Worm (Caenorhabditis elegans): ENCODE measurements around the gene T16A1.10.
A peak's percentile ranks its signal among the peaks of the same experiment; 100 is the strongest.

The T16A1.10 gene

ce11 chrII:2058985-2059384 is 32.9 kb downstream of the T16A1.10 start, which contains the start of gene F07E5.5:
F07E5.5 (minus strand) TSS chrII:2059070.
- peak; percentile 37; the same call in 1 of the 2 replicates for TF ChIP-seq D2030.7 (GFP tag; IDR thresholded peaks at IDR 0.05)
- peak; percentile 12 for TF ChIP-seq tbp1 (GFP tag; optimal IDR thresholded peaks at IDR 0.05)
- TF ChIP-seq Y95B8A.8 (GFP tag; IDR thresholded peaks at IDR 0.05), result no peak
- peak; percentile 16 for TF ChIP-seq efl-1 (GFP tag; optimal IDR thresholded peaks at IDR 0.05)
- peak; percentile 18 for TF ChIP-seq lin-54 (GFP tag; optimal IDR thresholded peaks at IDR 0.05)
- TF ChIP-seq ccch-3 (GFP tag; optimal IDR thresholded peaks at IDR 0.05), result no peak
- peak; percentile 82 for TF ChIP-seq lsl-1 (GFP tag; optimal IDR thresholded peaks at IDR 0.05)
- peak; percentile 5 for TF ChIP-seq athp-1 (tag; optimal IDR thresholded peaks at IDR 0.05)
- TF ChIP-seq dox-1 (GFP tag; IDR thresholded peaks at IDR 0.05), result peak; percentile 49; the same call in 1 of the 2 replicates
- peak; percentile 1 for TF ChIP-seq attf-5 (GFP tag; optimal IDR thresholded peaks at IDR 0.05)
- peak; percentile 45; the same call in 1 of the 2 replicates for TF ChIP-seq hmg-1.2 (GFP tag; IDR thresholded peaks at IDR 0.05)
- peak; percentile 63 for TF ChIP-seq mcd-1 (GFP tag; IDR thresholded peaks at IDR 0.05)
- TF ChIP-seq hsf-1 (GFP tag; IDR thresholded peaks at IDR 0.05), result no peak
- no peak for TF ChIP-seq fkh-3 (tag; optimal IDR thresholded peaks at IDR 0.05)
- TF ChIP-seq attf-3 (GFP tag; conservative IDR thresholded peaks at IDR 0.05), result peak; percentile 20; the same call in 1 of the 2 replicates
- no peak for TF ChIP-seq nfya-2 (GFP tag; IDR thresholded peaks at IDR 0.05)

- TF ChIP-seq let-526 (GFP tag; IDR thresholded peaks at IDR 0.05) (no peak), lag-1 (GFP tag; IDR thresholded peaks at IDR 0.05) (no peak), ets-4 (GFP tag; optimal IDR thresholded peaks at IDR 0.05) (no peak)
Observed at ce11 chrII:2051372-2051771, 40.5 kb downstream of the T16A1.10 start, which contains the start of gene fbxb-35. fbxb-35 (plus strand) TSS chrII:2051672.

- TF ChIP-seq zfh-2 (GFP tag; conservative IDR thresholded peaks at IDR 0.05), result 0 out of 2 replicates have a peak, but pooled peaks have one; percentile 7
Observed at ce11 chrII:2046556-2046955, 45.3 kb downstream of the T16A1.10 start, which contains the start of gene math-1. math-1 (minus strand) TSS chrII:2046656.

ce11 chrII:2045505-2045904 is 46.4 kb downstream of the T16A1.10 start, which contains the start of gene bath-24:
bath-24 (minus strand) TSS chrII:2045605.
- TF ChIP-seq F39B2.1 (GFP tag; IDR thresholded peaks at IDR 0.05), result no peak
- TF ChIP-seq lsl-1 (GFP tag; optimal IDR thresholded peaks at IDR 0.05), result peak; percentile 65

- TF ChIP-seq egl-18 (GFP tag; IDR thresholded peaks at IDR 0.05) (no peak), F23B12.7 (tag; optimal IDR thresholded peaks at IDR 0.05; ENCODE audit: insufficient read depth) (no peak), F52B5.7 (tag; optimal IDR thresholded peaks at IDR 0.05) (no peak), rec-8 (tag; optimal IDR thresholded peaks at IDR 0.05) (no peak), hrde-1 (tag; optimal IDR thresholded peaks at IDR 0.05; ENCODE audit: borderline replicate concordance) (no peak), lsl-1 (GFP tag; optimal IDR thresholded peaks at IDR 0.05) (peak; percentile 31), efl-1 (GFP tag; optimal IDR thresholded peaks at IDR 0.05) (no peak), repo-1 (tag; optimal IDR thresholded peaks at IDR 0.05) (no peak)
Observed at ce11 chrII:2042447-2042846, 49.4 kb downstream of the T16A1.10 start, which contains the start of gene bath-20. bath-20 (minus strand) TSS chrII:2042547.
